Worm (Caenorhabditis elegans) whole organism, L3 larva: ENCODE measurements around the gene K05F1.10.

Experiments
- ZK546.5 ChIP-seq: sonication (generic microtip); optimal IDR thresholded peaks from 2 replicates; lab custom pipeline; 2017; ENCODE audit warnings: missing biosample characterization, missing genetic modification characterization
- aly-2 ChIP-seq: fragments of 150-350 bp; optimal IDR thresholded peaks from 2 replicates; lab custom pipeline; 2014; ENCODE audit warnings: missing biosample characterization, missing genetic modification characterization
- ceh-16 ChIP-seq: sonication (generic microtip); optimal IDR thresholded peaks from 2 replicates; lab custom pipeline; 2017; ENCODE audit warnings: missing biosample characterization, missing genetic modification characterization
- ceh-28 ChIP-seq: fragments of 150-350 bp; optimal IDR thresholded peaks from 2 replicates; lab custom pipeline; 2014; ENCODE audit warnings: missing biosample characterization, missing genetic modification reagents, missing genetic modification characterization
- ceh-82 ChIP-seq: fragments of 150-350 bp; optimal IDR thresholded peaks from 2 replicates; lab custom pipeline; 2014; ENCODE audit warnings: missing biosample characterization, missing genetic modification characterization
- daf-12 ChIP-seq: fragments of 150-350 bp; optimal IDR thresholded peaks from 2 replicates; lab custom pipeline; 2014; ENCODE audit warnings: missing biosample characterization, missing genetic modification reagents, missing genetic modification characterization
- egl-27 ChIP-seq: sonication (generic microtip); optimal IDR thresholded peaks from 4 replicates; lab custom pipeline; 2017; ENCODE audit warnings: missing biosample characterization, missing genetic modification reagents, missing genetic modification characterization
- elt-2 ChIP-seq: sonication (generic microtip); optimal IDR thresholded peaks from 2 replicates; lab custom pipeline; 2016; ENCODE audit warnings: missing genetic modification reagents, mild to moderate bottlenecking, missing genetic modification characterization, missing compliant biosample characterization
- elt-3 ChIP-seq, 3 experiments: fragments of 150-350 bp in 1 of 3; sonication (generic microtip) in 2 of 3; optimal IDR thresholded peaks; 2 replicates in 2 of 3; 4 replicates in 1 of 3; lab custom pipeline; 2014 to 2017; ENCODE audit warnings: missing biosample characterization in 3 of 3, missing genetic modification characterization in 3 of 3
- fkh-10 ChIP-seq: sonication (generic microtip); optimal IDR thresholded peaks from 2 replicates; lab custom pipeline; 2017; ENCODE audit warnings: missing biosample characterization, missing genetic modification reagents, missing genetic modification characterization
- fkh-2 ChIP-seq: fragments of 150-350 bp; optimal IDR thresholded peaks from 2 replicates; lab custom pipeline; 2014; ENCODE audit warnings: missing biosample characterization, missing genetic modification reagents, missing genetic modification characterization
- fos-1 ChIP-seq: fragments of 150-350 bp; optimal IDR thresholded peaks from 2 replicates; lab custom pipeline; 2014; ENCODE audit warnings: missing biosample characterization, missing genetic modification characterization
- jun-1 ChIP-seq: fragments of 150-350 bp; optimal IDR thresholded peaks from 2 replicates; lab custom pipeline; 2014; ENCODE audit warnings: missing biosample characterization, missing genetic modification reagents, missing genetic modification characterization
- lin-15B ChIP-seq: fragments of 150-350 bp; optimal IDR thresholded peaks from 2 replicates; lab custom pipeline; 2014; ENCODE audit warnings: missing biosample characterization, missing genetic modification characterization
- lin-39 ChIP-seq: fragments of 150-350 bp; optimal IDR thresholded peaks from 2 replicates; lab custom pipeline; 2018; ENCODE audit warnings: missing biosample characterization, missing genetic modification reagents, missing genetic modification characterization
- lsy-12 ChIP-seq: sonication (generic microtip); optimal IDR thresholded peaks from 2 replicates; lab custom pipeline; 2016; ENCODE audit warnings: mild to moderate bottlenecking, missing genetic modification characterization, missing compliant biosample characterization
- mdl-1 ChIP-seq: fragments of 150-350 bp; optimal IDR thresholded peaks from 2 replicates; lab custom pipeline; 2014; ENCODE audit warnings: missing biosample characterization, missing genetic modification characterization
- mml-1 ChIP-seq: fragments of 150-350 bp; sonication (generic microtip); optimal IDR thresholded peaks from 3 replicates; lab custom pipeline; 2014; ENCODE audit warnings: missing biosample characterization, missing genetic modification characterization
- nfya-1 ChIP-seq: sonication (generic microtip); optimal IDR thresholded peaks from 2 replicates; lab custom pipeline; 2017; ENCODE audit warnings: missing genetic modification characterization, mild to moderate bottlenecking, missing compliant biosample characterization, antibody characterized with exemption, moderate library complexity; ENCODE audit not compliant: insufficient read depth
- nhr-11 ChIP-seq: fragments of 150-350 bp; optimal IDR thresholded peaks from 2 replicates; lab custom pipeline; 2014; ENCODE audit warnings: missing biosample characterization, missing genetic modification characterization
- nhr-12 ChIP-seq: fragments of 150-350 bp; optimal IDR thresholded peaks from 2 replicates; lab custom pipeline; 2014; ENCODE audit warnings: missing biosample characterization, missing genetic modification characterization
- nhr-23 ChIP-seq: fragments of 150-350 bp; optimal IDR thresholded peaks from 2 replicates; lab custom pipeline; 2014; ENCODE audit warnings: missing biosample characterization, missing genetic modification reagents, missing genetic modification characterization
- nhr-25 ChIP-seq: sonication (generic microtip); optimal IDR thresholded peaks from 2 replicates; lab custom pipeline; 2017; ENCODE audit warnings: missing biosample characterization, missing genetic modification characterization
- nhr-43 ChIP-seq: sonication (generic microtip); optimal IDR thresholded peaks from 2 replicates; lab custom pipeline; 2016; ENCODE audit warnings: mild to moderate bottlenecking, missing genetic modification characterization, missing compliant biosample characterization; ENCODE audit not compliant: poor library complexity, severe bottlenecking
- nhr-76 ChIP-seq: fragments of 150-350 bp; sonication (generic microtip); optimal IDR thresholded peaks from 5 replicates; lab custom pipeline; 2014; ENCODE audit warnings: missing biosample characterization, missing genetic modification characterization
- pha-4 ChIP-seq: fragments of 150-350 bp; optimal IDR thresholded peaks from 2 replicates; lab custom pipeline; 2014; ENCODE audit warnings: missing biosample characterization, missing genetic modification reagents, missing genetic modification characterization
- pqm-1 ChIP-seq: fragments of 150-350 bp; optimal IDR thresholded peaks from 2 replicates; lab custom pipeline; 2017; ENCODE audit warnings: missing biosample characterization, missing genetic modification characterization, inconsistent platforms
- sea-2 ChIP-seq: fragments of 150-350 bp; sonication (generic microtip); optimal IDR thresholded peaks from 4 replicates; lab custom pipeline; 2014; ENCODE audit warnings: missing biosample characterization, missing genetic modification reagents, missing genetic modification characterization
- skn-1 ChIP-seq: fragments of 150-350 bp; optimal IDR thresholded peaks from 2 replicates; lab custom pipeline; 2014; ENCODE audit warnings: missing biosample characterization, missing genetic modification characterization
- snpc-4 ChIP-seq: fragments of 150-350 bp; optimal IDR thresholded peaks from 2 replicates; lab custom pipeline; 2014; ENCODE audit warnings: missing biosample characterization, missing genetic modification characterization
- tbx-2 ChIP-seq: sonication (generic microtip); optimal IDR thresholded peaks from 2 replicates; lab custom pipeline; 2016; ENCODE audit warnings: mild to moderate bottlenecking, missing genetic modification characterization, missing compliant biosample characterization
- unc-39 ChIP-seq: sonication (generic microtip); optimal IDR thresholded peaks from 4 replicates; lab custom pipeline; 2017; ENCODE audit warnings: missing biosample characterization, missing genetic modification characterization
- unc-62 ChIP-seq: fragments of 150-350 bp; sonication (generic microtip); optimal IDR thresholded peaks from 4 replicates; lab custom pipeline; 2014; ENCODE audit warnings: missing biosample characterization, missing genetic modification reagents, missing genetic modification characterization
- zag-1 ChIP-seq: fragments of 150-350 bp; optimal IDR thresholded peaks from 2 replicates; lab custom pipeline; 2014; ENCODE audit warnings: missing biosample characterization, missing genetic modification characterization
- ztf-11 ChIP-seq: fragments of 150-350 bp; optimal IDR thresholded peaks from 2 replicates; lab custom pipeline; 2014; ENCODE audit warnings: missing biosample characterization, missing genetic modification characterization

K05F1.10 gene

ce11 chrII:5827364-5827763, 22.1 kb upstream of the K05F1.10 start, which contains the start of gene tbc-2:
tbc-2 (minus strand) TSS chrII:5827443.
- no peak for TF ChIP-seq fkh-10 (GFP tag; lab: Kevin White, UChicago)
- peak; percentile 23 for TF ChIP-seq nhr-25 (tag; lab: Kevin White, UChicago)
- TF ChIP-seq tbx-2 (tag; lab: Kevin White, UChicago), result no peak
- TF ChIP-seq sea-2 (GFP tag; lab: Kevin White, UChicago), result no peak
- TF ChIP-seq ztf-11, result no peak
- no peak for TF ChIP-seq jun-1
- no peak for TF ChIP-seq daf-12 (tag; lab: Kevin White, UChicago)
- peak; percentile 37 for TF ChIP-seq nhr-23 (tag; lab: Kevin White, UChicago)
- TF ChIP-seq fkh-2 (tag; lab: Kevin White, UChicago), result no peak
- no peak for TF ChIP-seq snpc-4 (tag; lab: Kevin White, UChicago)
- TF ChIP-seq ceh-16 (tag; lab: Kevin White, UChicago), result no peak

ce11 chrII:5820282-5820762, 15.0 kb upstream of the K05F1.10 start, which contains the start of gene ehs-1:
ehs-1 (plus strand) TSS chrII:5820712.
- TF ChIP-seq lin-39 (tag; lab: Kevin White, UChicago) (peak; percentile 25), pha-4 (tag; lab: Kevin White, UChicago) (no peak), nfya-1 (peak; percentile 43), lin-15B (tag; lab: Kevin White, UChicago) (peak; percentile 8), ZK546.5 (tag; lab: Kevin White, UChicago) (no peak), mml-1 (no peak), sea-2 (GFP tag; lab: Kevin White, UChicago) (peak; percentile 65), nhr-43 (tag; lab: Kevin White, UChicago) (no peak), snpc-4 (tag; lab: Kevin White, UChicago) (peak; percentile 26)

- TF ChIP-seq nhr-12, result no peak
- TF ChIP-seq mdl-1, result no peak
- TF ChIP-seq unc-39 (tag; lab: Kevin White, UChicago), result no peak
- TF ChIP-seq aly-2, result no peak
- TF ChIP-seq fos-1, result no peak
- peak; percentile 49 for TF ChIP-seq nhr-43 (tag; lab: Kevin White, UChicago)
- TF ChIP-seq elt-3 (tag; optimal IDR thresholded peaks at IDR 0.05; lab: Kevin White, UChicago), result no peak
- no peak for TF ChIP-seq tbx-2 (tag; lab: Kevin White, UChicago)
- TF ChIP-seq nhr-11 (tag; lab: Kevin White, UChicago), result no peak
- TF ChIP-seq daf-12 (tag; lab: Kevin White, UChicago), result no peak
- TF ChIP-seq nfya-1, result no peak
- TF ChIP-seq ceh-28, result no peak
- no peak for TF ChIP-seq snpc-4 (tag; lab: Kevin White, UChicago)
- no peak for TF ChIP-seq lin-39 (tag; lab: Kevin White, UChicago)
- no peak for TF ChIP-seq unc-62 (GFP tag; lab: Kevin White, UChicago)
- no peak for TF ChIP-seq nhr-23 (tag; lab: Kevin White, UChicago)
- peak; percentile 20 for TF ChIP-seq lin-15B (tag; lab: Kevin White, UChicago)
- no peak for TF ChIP-seq ceh-16 (tag; lab: Kevin White, UChicago)
- no peak for TF ChIP-seq nhr-76
- no peak for TF ChIP-seq zag-1 (tag; lab: Kevin White, UChicago)
- TF ChIP-seq skn-1, result peak; percentile 16
- TF ChIP-seq egl-27 (tag; lab: Kevin White, UChicago), result no peak
- no peak for TF ChIP-seq mml-1
- peak; percentile 53 for TF ChIP-seq elt-2 (tag; lab: Kevin White, UChicago)
- no peak for TF ChIP-seq sea-2 (GFP tag; lab: Kevin White, UChicago)
- no peak for TF ChIP-seq ceh-82 (tag; lab: Kevin White, UChicago)
- TF ChIP-seq pqm-1 (tag; lab: Kevin White, UChicago), result peak; percentile 39
- TF ChIP-seq lsy-12 (tag; lab: Kevin White, UChicago), result no peak
These were observed 14.4 kb upstream of the K05F1.10 start for ce11 chrII:5819655-5820054.

ce11 chrII:5818298-5818697, 13.0 kb upstream of the K05F1.10 start, which contains the start of gene ZK1248.4:
ZK1248.4 (plus strand) TSS chrII:5818598.
- TF ChIP-seq elt-2 (tag; lab: Kevin White, UChicago) (no peak), nhr-25 (tag; lab: Kevin White, UChicago) (no peak), ceh-16 (tag; lab: Kevin White, UChicago) (no peak), ztf-11 (no peak), fos-1 (no peak), lsy-12 (tag; lab: Kevin White, UChicago) (no peak)
